Worm (Caenorhabditis elegans): ENCODE measurements around the gene Y54G2A.10.

Gene Y54G2A.10

DNA sequence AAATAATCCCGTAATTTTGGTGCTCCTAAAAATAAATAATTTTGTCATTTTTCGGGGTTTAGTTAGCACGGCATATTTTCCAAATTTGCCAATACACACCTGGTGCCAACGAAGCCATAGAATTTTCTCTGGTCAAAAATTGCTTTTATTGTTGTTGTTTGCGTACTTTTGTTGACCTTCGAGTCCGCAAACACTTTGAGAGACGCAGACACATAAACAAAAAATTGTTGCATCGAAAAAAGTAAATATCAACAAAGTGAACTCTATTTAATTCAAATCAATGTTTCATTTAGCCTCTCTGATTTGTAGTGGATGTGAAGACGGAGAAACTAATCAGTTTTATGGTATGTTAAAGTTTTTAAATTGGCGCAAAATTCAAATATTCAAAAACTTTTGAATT is 46.8 kb downstream of the Y54G2A.10 start, which contains the start of gene Y54G2A.40:
Y54G2A.40 (plus strand) TSS at position 213 of the 400 bp plus-strand sequence.
- TF ChIP-seq ets-7 (tag; optimal IDR thresholded peaks at IDR 0.05) (no peak), hnd-1 (tag; optimal IDR thresholded peaks at IDR 0.05) (no peak), ceh-13 (GFP tag; optimal IDR thresholded peaks at IDR 0.05) (no peak), F13C5.2 (tag; optimal IDR thresholded peaks at IDR 0.05) (no peak), flt-1 (GFP tag; IDR thresholded peaks at IDR 0.05) (no peak), aly-1 (tag; optimal IDR thresholded peaks at IDR 0.05) (no peak), B0310.2 (tag; optimal IDR thresholded peaks at IDR 0.05) (no peak), tbx-11 (GFP tag; IDR thresholded peaks at IDR 0.05) (no peak), pes-1 (GFP tag; IDR thresholded peaks at IDR 0.05) (no peak), hmg-4 (GFP tag; optimal IDR thresholded peaks at IDR 0.05) (no peak), ceh-36 (tag; optimal IDR thresholded peaks at IDR 0.05) (no peak), scrt-1 (GFP tag; IDR thresholded peaks at IDR 0.05) (no peak), tra-4 (tag; optimal IDR thresholded peaks at IDR 0.05) (no peak), ama-1 (optimal IDR thresholded peaks at IDR 0.05) (no peak), sea-1 (GFP tag; conservative IDR thresholded peaks at IDR 0.05) (no peak), hmbx-1 (tag; optimal IDR thresholded peaks at IDR 0.05) (no peak), tbx-37 (GFP tag; conservative IDR thresholded peaks at IDR 0.05) (no peak)

DNA sequence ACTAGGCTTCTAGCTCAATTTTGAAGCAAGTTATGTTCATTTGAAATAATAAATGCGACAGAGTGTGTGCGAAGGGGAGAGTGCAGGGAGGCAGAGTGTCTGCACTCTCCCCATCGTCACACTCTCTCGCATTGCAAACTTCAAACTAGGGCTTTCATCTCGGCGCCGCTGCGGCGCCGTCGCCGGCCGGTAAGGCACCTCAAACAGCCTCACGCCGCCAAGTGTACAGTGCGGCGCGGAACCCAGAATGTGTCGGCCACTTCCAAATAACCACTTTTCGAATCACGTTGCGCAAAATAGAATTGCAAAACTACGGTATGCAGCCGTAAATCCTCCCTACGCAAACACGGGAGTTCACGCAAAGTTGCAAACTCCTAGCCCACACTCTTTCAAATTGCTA is 49.8 kb downstream of the Y54G2A.10 start:
- no peak for TF ChIP-seq tbx-11 (GFP tag; IDR thresholded peaks at IDR 0.05)
- TF ChIP-seq ceh-36 (tag; optimal IDR thresholded peaks at IDR 0.05) = no peak
- no peak for TF ChIP-seq flt-1 (GFP tag; IDR thresholded peaks at IDR 0.05)
- TF ChIP-seq ets-7 (tag; optimal IDR thresholded peaks at IDR 0.05) = no peak
- TF ChIP-seq aly-1 (tag; optimal IDR thresholded peaks at IDR 0.05) = no peak
- no peak for TF ChIP-seq F13C5.2 (tag; optimal IDR thresholded peaks at IDR 0.05)
- TF ChIP-seq tra-4 (tag; optimal IDR thresholded peaks at IDR 0.05) = no peak
- TF ChIP-seq sea-1 (GFP tag; conservative IDR thresholded peaks at IDR 0.05) = no peak
- no peak for TF ChIP-seq pes-1 (GFP tag; IDR thresholded peaks at IDR 0.05)
- TF ChIP-seq tbx-37 (GFP tag; conservative IDR thresholded peaks at IDR 0.05) = no peak

DNA sequence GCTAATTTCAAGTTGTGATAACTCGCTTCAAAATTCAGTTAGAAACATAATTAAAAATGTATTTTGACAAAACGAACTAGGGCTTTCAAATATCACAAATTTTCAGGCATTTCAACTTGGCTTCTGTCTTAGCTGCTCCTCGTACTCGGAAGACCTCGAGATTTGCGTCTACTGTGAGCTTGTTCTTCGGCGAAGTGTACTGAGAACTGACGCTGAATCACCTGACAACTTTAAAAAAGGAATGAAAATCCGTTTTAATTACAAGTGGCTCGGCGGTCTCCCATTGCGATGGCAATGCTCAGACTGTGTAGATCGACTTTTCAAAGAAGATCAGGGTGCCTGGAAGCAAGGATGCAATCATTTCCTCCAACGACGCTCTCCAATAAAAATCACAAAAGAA is 51.1 kb downstream of the Y54G2A.10 start, which contains the start of gene clec-85:
clec-85 (plus strand) TSS at position 301 of the 400 bp plus-strand sequence.
- TF ChIP-seq aly-1 (tag; optimal IDR thresholded peaks at IDR 0.05) (no peak), ceh-13 (GFP tag; optimal IDR thresholded peaks at IDR 0.05) (no peak), sea-1 (GFP tag; conservative IDR thresholded peaks at IDR 0.05) (no peak), ceh-36 (tag; optimal IDR thresholded peaks at IDR 0.05) (no peak), flt-1 (GFP tag; IDR thresholded peaks at IDR 0.05) (no peak), scrt-1 (GFP tag; IDR thresholded peaks at IDR 0.05) (no peak), tra-4 (tag; optimal IDR thresholded peaks at IDR 0.05) (no peak), hmbx-1 (tag; optimal IDR thresholded peaks at IDR 0.05) (no peak), hnd-1 (tag; optimal IDR thresholded peaks at IDR 0.05) (no peak), ama-1 (optimal IDR thresholded peaks at IDR 0.05) (no peak), pes-1 (GFP tag; IDR thresholded peaks at IDR 0.05) (no peak), F13C5.2 (tag; optimal IDR thresholded peaks at IDR 0.05) (no peak), tbx-11 (GFP tag; IDR thresholded peaks at IDR 0.05) (no peak), tbx-37 (GFP tag; conservative IDR thresholded peaks at IDR 0.05) (no peak), hmg-4 (GFP tag; optimal IDR thresholded peaks at IDR 0.05) (no peak), ets-7 (tag; optimal IDR thresholded peaks at IDR 0.05) (no peak), B0310.2 (tag; optimal IDR thresholded peaks at IDR 0.05) (no peak)
